Fruit fly (Drosophila melanogaster) whole organism, adult: Measurements from ENCODE around the gene CG13067.

ENCODE experiments used
- CG11617 ChIP-seq: fragments of 200-800 bp; sonication (Bioruptor generic); optimal IDR thresholded peaks from 2 replicates; lab custom pipeline; 2017; ENCODE audit warnings: mild to moderate bottlenecking, missing biosample characterization, missing genetic modification reagents, missing genetic modification characterization
- CG12768 ChIP-seq: fragments of 200-800 bp; sonication (Bioruptor generic); optimal IDR thresholded peaks from 2 replicates; lab custom pipeline; 2017; ENCODE audit warnings: missing biosample characterization, missing genetic modification characterization, mild to moderate bottlenecking, moderate library complexity, missing genetic modification reagents
- CG14711 ChIP-seq: fragments of 200-800 bp; sonication (Bioruptor generic); optimal IDR thresholded peaks from 2 replicates; lab custom pipeline; 2018; ENCODE audit warnings: missing biosample characterization, mild to moderate bottlenecking, missing genetic modification characterization, moderate library complexity
- CG1620 ChIP-seq: fragments of 200-800 bp; sonication (Bioruptor generic); optimal IDR thresholded peaks from 2 replicates; lab custom pipeline; 2016; ENCODE audit warnings: missing biosample characterization, missing genetic modification characterization
- CG33017 ChIP-seq: fragments of 200-800 bp; sonication (Bioruptor generic); optimal IDR thresholded peaks from 2 replicates; lab custom pipeline; 2018; ENCODE audit warnings: missing biosample characterization, mild to moderate bottlenecking, missing genetic modification characterization, moderate library complexity
- CG5204 ChIP-seq: fragments of 200-800 bp; sonication (Bioruptor generic); optimal IDR thresholded peaks from 2 replicates; lab custom pipeline; 2016; ENCODE audit warnings: missing biosample characterization, missing genetic modification characterization
- CG7045 ChIP-seq: fragments of 200-800 bp; sonication (Bioruptor generic); optimal IDR thresholded peaks from 2 replicates; lab custom pipeline; 2017; ENCODE audit warnings: missing biosample characterization, mild to moderate bottlenecking, missing genetic modification characterization
- CG7101 ChIP-seq: fragments of 200-800 bp; sonication (Bioruptor generic); optimal IDR thresholded peaks from 2 replicates; lab custom pipeline; 2018; ENCODE audit warnings: missing biosample characterization, mild to moderate bottlenecking, missing genetic modification characterization, moderate library complexity
- Clk ChIP-seq: fragments of 200-800 bp; sonication (Bioruptor generic); optimal IDR thresholded peaks from 2 replicates; lab custom pipeline; 2017; ENCODE audit warnings: missing biosample characterization, missing genetic modification characterization
- Crg-1 ChIP-seq: fragments of 200-800 bp; sonication (Bioruptor generic); optimal IDR thresholded peaks from 2 replicates; lab custom pipeline; 2016; ENCODE audit warnings: missing biosample characterization, missing genetic modification characterization
- Hr96 ChIP-seq: fragments of 200-800 bp; sonication (Bioruptor generic); optimal IDR thresholded peaks from 2 replicates; lab custom pipeline; 2016; ENCODE audit warnings: missing biosample characterization, missing genetic modification characterization
- Mnt ChIP-seq: fragments of 200-800 bp; sonication (Bioruptor generic); optimal IDR thresholded peaks from 2 replicates; lab custom pipeline; 2016; ENCODE audit warnings: missing biosample characterization, mild to moderate bottlenecking, missing genetic modification characterization
- bab1 ChIP-seq: fragments of 200-800 bp; sonication (Bioruptor generic); optimal IDR thresholded peaks from 3 replicates; lab custom pipeline; 2019; ENCODE audit warnings: missing biosample characterization, mild to moderate bottlenecking, missing genetic modification characterization, moderate library complexity
- cic ChIP-seq: fragments of 200-800 bp; sonication (Bioruptor generic); optimal IDR thresholded peaks from 2 replicates; lab custom pipeline; 2017; ENCODE audit warnings: missing biosample characterization, mild to moderate bottlenecking, missing genetic modification characterization, moderate library complexity
- cnc ChIP-seq, 2 experiments: fragments of >200 bp; optimal IDR thresholded peaks; 2 replicates each; lab custom pipeline; 2017
- kay ChIP-seq: fragments of 200-800 bp; sonication (Bioruptor generic); peaks from one replicate; lab custom pipeline; 2016; ENCODE audit warnings: missing biosample characterization, missing genetic modification characterization, borderline replicate concordance
- ovo ChIP-seq: fragments of 200-800 bp; sonication (Bioruptor generic); optimal IDR thresholded peaks from 2 replicates; lab custom pipeline; 2016; ENCODE audit warnings: missing biosample characterization, missing genetic modification characterization
- pad ChIP-seq: fragments of 200-800 bp; sonication (Bioruptor generic); optimal IDR thresholded peaks from 3 replicates; lab custom pipeline; 2017; ENCODE audit warnings: missing biosample characterization, missing genetic modification characterization, mild to moderate bottlenecking, moderate library complexity, missing genetic modification reagents
- tj ChIP-seq: fragments of 200-800 bp; sonication (Bioruptor generic); optimal IDR thresholded peaks from 3 replicates; lab custom pipeline; 2017; ENCODE audit warnings: missing biosample characterization, mild to moderate bottlenecking, missing genetic modification characterization, moderate library complexity
- toe ChIP-seq: fragments of 200-800 bp; sonication (Bioruptor generic); optimal IDR thresholded peaks from 2 replicates; lab custom pipeline; 2016; ENCODE audit warnings: missing biosample characterization, missing genetic modification characterization

Gene CG13067

dm6 chr3L:16270802-16271332, at the start of gene CG13067, which contains the start of gene CG34248:
CG13067 (plus strand) TSS chr3L:16271282.
CG34248 (minus strand) TSS chr3L:16270902.
- TF ChIP-seq CG7045 (no peak), kay (GFP tag; lab: Kevin White, UChicago) (no peak), CG12768 (GFP tag; lab: Kevin White, UChicago) (no peak), bab1 (no peak), CG1620 (GFP tag; lab: Kevin White, UChicago) (no peak), CG7101 (tag; lab: Kevin White, UChicago) (no peak), CG5204 (GFP tag; lab: Kevin White, UChicago) (no peak), Clk (GFP tag; lab: Kevin White, UChicago) (no peak), tj (GFP tag; lab: Kevin White, UChicago) (no peak), cic (no peak)

dm6 chr3L:16221800-16222199, 49.3 kb upstream of the CG13067 start:
- no peak for TF ChIP-seq Crg-1 (GFP tag; lab: Kevin White, UChicago)
- TF ChIP-seq CG11617 (GFP tag; lab: Kevin White, UChicago) = no peak
- no peak for TF ChIP-seq Clk (GFP tag; lab: Kevin White, UChicago)
- no peak for TF ChIP-seq kay (GFP tag; lab: Kevin White, UChicago)
- no peak for TF ChIP-seq CG33017
- no peak for TF ChIP-seq bab1
- no peak for TF ChIP-seq Mnt (GFP tag; lab: Kevin White, UChicago)
- TF ChIP-seq CG7045 = no peak
- TF ChIP-seq toe (GFP tag; lab: Kevin White, UChicago) = no peak
- TF ChIP-seq cnc (optimal IDR thresholded peaks at IDR 0.05; lab: Kevin White, UChicago) = no peak
- no peak for TF ChIP-seq pad (GFP tag; lab: Kevin White, UChicago)
- TF ChIP-seq CG12768 (GFP tag; lab: Kevin White, UChicago) = no peak
- no peak for TF ChIP-seq ovo (GFP tag; lab: Kevin White, UChicago)
- TF ChIP-seq Hr96 (GFP tag; lab: Kevin White, UChicago) = no peak
- no peak for TF ChIP-seq tj (GFP tag; lab: Kevin White, UChicago)
- TF ChIP-seq CG1620 (GFP tag; lab: Kevin White, UChicago) = no peak
- no peak for TF ChIP-seq cic

- TF ChIP-seq Mnt (GFP tag; lab: Kevin White, UChicago) (no peak), Clk (GFP tag; lab: Kevin White, UChicago) (no peak), CG33017 (no peak), cnc (optimal IDR thresholded peaks at IDR 0.05; lab: Kevin White, UChicago) (no peak), CG5204 (GFP tag; lab: Kevin White, UChicago) (no peak), Crg-1 (GFP tag; lab: Kevin White, UChicago) (no peak), kay (GFP tag; lab: Kevin White, UChicago) (no peak), tj (GFP tag; lab: Kevin White, UChicago) (no peak), CG1620 (GFP tag; lab: Kevin White, UChicago) (no peak), bab1 (no peak), CG14711 (tag; lab: Kevin White, UChicago) (no peak), toe (GFP tag; lab: Kevin White, UChicago) (no peak)
These were observed 45.9 kb upstream of the CG13067 start for dm6 chr3L:16225175-16225574.

DNA sequence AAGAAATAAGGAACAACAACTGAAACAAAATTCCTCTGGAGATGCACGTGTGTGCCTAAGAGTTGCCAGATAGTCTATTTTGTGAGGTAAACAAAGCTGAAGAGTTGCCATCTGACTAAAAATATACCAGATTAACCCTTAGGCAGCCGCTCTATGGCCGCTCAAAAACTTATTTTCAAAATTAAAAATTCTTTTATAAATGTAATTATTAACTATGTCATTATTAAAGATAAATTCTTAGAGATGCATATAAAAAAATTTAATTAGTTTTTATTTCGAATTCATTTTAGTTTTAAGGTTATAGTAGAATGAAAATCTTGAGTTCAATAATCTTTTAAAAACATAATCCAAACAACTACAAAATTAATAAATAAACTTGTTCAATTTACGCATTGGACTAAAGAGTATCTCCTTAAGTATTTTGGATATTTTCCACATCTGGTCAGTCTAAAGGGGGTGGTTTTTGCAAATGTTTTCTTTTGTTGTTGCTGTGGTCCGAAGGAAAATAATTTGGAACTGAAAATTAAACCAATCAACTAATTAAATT, 42.4 kb upstream of the CG13067 start, which contains the start of gene Tmx3:
Gene Tmx3 (plus strand): TSS at position 442 of the 547 bp plus-strand sequence.
- TF ChIP-seq cic = peak; percentile 43
- peak; percentile 54 for TF ChIP-seq tj (GFP tag; lab: Kevin White, UChicago)
- no peak for TF ChIP-seq Hr96 (GFP tag; lab: Kevin White, UChicago)
- TF ChIP-seq cnc (optimal IDR thresholded peaks at IDR 0.05; lab: Kevin White, UChicago) = no peak
- TF ChIP-seq Clk (GFP tag; lab: Kevin White, UChicago) = peak; percentile 36
- peak; percentile 69 for TF ChIP-seq CG1620 (GFP tag; lab: Kevin White, UChicago)
- peak; percentile 75 for TF ChIP-seq bab1
- TF ChIP-seq CG5204 (GFP tag; lab: Kevin White, UChicago) = peak; percentile 62
- peak; percentile 85 for TF ChIP-seq Crg-1 (GFP tag; lab: Kevin White, UChicago)
- peak; percentile 81 for TF ChIP-seq CG11617 (GFP tag; lab: Kevin White, UChicago)
- TF ChIP-seq pad (GFP tag; lab: Kevin White, UChicago) = peak; percentile 58
- TF ChIP-seq CG7101 (tag; lab: Kevin White, UChicago) = peak; percentile 93
- peak; percentile 92 for TF ChIP-seq CG33017
- peak; percentile 13 for TF ChIP-seq kay (GFP tag; lab: Kevin White, UChicago)
- TF ChIP-seq ovo (GFP tag; lab: Kevin White, UChicago) = peak; percentile 52
- peak; percentile 89 for TF ChIP-seq CG14711 (tag; lab: Kevin White, UChicago)
- TF ChIP-seq toe (GFP tag; lab: Kevin White, UChicago) = peak; percentile 70
- peak; percentile 98 for TF ChIP-seq Mnt (GFP tag; lab: Kevin White, UChicago)
- peak; percentile 76 for TF ChIP-seq CG12768 (GFP tag; lab: Kevin White, UChicago)
- peak; percentile 86 for TF ChIP-seq CG7045

- no peak for TF ChIP-seq cnc (optimal IDR thresholded peaks at IDR 0.05; lab: Kevin White, UChicago)
- peak; percentile 28 for TF ChIP-seq cic
- no peak for TF ChIP-seq pad (GFP tag; lab: Kevin White, UChicago)
- no peak for TF ChIP-seq CG11617 (GFP tag; lab: Kevin White, UChicago)
- peak; percentile 54 for TF ChIP-seq Mnt (GFP tag; lab: Kevin White, UChicago)
- no peak for TF ChIP-seq Crg-1 (GFP tag; lab: Kevin White, UChicago)
- no peak for TF ChIP-seq CG7045
- TF ChIP-seq CG33017 = no peak
- no peak for TF ChIP-seq toe (GFP tag; lab: Kevin White, UChicago)
- TF ChIP-seq Hr96 (GFP tag; lab: Kevin White, UChicago) = no peak
- peak; percentile 40 for TF ChIP-seq CG14711 (tag; lab: Kevin White, UChicago)
- TF ChIP-seq CG1620 (GFP tag; lab: Kevin White, UChicago) = peak; percentile 19
- TF ChIP-seq ovo (GFP tag; lab: Kevin White, UChicago) = no peak
- TF ChIP-seq tj (GFP tag; lab: Kevin White, UChicago) = no peak
- TF ChIP-seq Clk (GFP tag; lab: Kevin White, UChicago) = no peak
- no peak for TF ChIP-seq CG5204 (GFP tag; lab: Kevin White, UChicago)
- TF ChIP-seq bab1 = peak; percentile 70
- TF ChIP-seq CG7101 (tag; lab: Kevin White, UChicago) = peak; percentile 11
- TF ChIP-seq CG12768 (GFP tag; lab: Kevin White, UChicago) = no peak
- no peak for TF ChIP-seq kay (GFP tag; lab: Kevin White, UChicago)
These were observed 39.2 kb upstream of the CG13067 start, which contains the start of the genes PDCD-5 and MED10 for dm6 chr3L:16231857-16232256. PDCD-5 (minus strand) TSS chr3L:16232038. MED10 (plus strand) TSS chr3L:16232084.
